Fruit fly (Drosophila melanogaster) whole organism, embryonic: Measurements from ENCODE around the gene 5-HT7.
A peak's percentile ranks its signal among the peaks of the same experiment; 100 is the strongest.

ENCODE experiments used
- B-H1 ChIP-seq: fragments of 200-800 bp; sonication (Bioruptor generic); IDR thresholded peaks from 3 replicates; pipeline ENCODE4 v1.3.6; 2022; ENCODE audit warnings: missing biosample characterization, missing genetic modification characterization
- C15 ChIP-seq: fragments of 200-800 bp; sonication (Bioruptor generic); IDR thresholded peaks from 3 replicates; pipeline ENCODE4 v1.3.6; 2022; ENCODE audit warnings: missing biosample characterization, missing genetic modification characterization
- CG11398 ChIP-seq: fragments of 200-800 bp; sonication (Bioruptor generic); optimal IDR thresholded peaks from 2 replicates; lab custom pipeline; 2016; ENCODE audit warnings: missing biosample characterization, missing genetic modification characterization
- CG11723 ChIP-seq: fragments of 200-800 bp; sonication (Bioruptor generic); optimal IDR thresholded peaks from 2 replicates; lab custom pipeline; 2017; ENCODE audit warnings: missing biosample characterization, mild to moderate bottlenecking, missing genetic modification characterization
- CG15269 ChIP-seq: fragments of 200-800 bp; sonication (Bioruptor generic); optimal IDR thresholded peaks from 2 replicates; lab custom pipeline; 2018; ENCODE audit warnings: missing biosample characterization, mild to moderate bottlenecking, missing genetic modification characterization, moderate library complexity
- CG16815 ChIP-seq: fragments of 200-800 bp; sonication (Bioruptor generic); optimal IDR thresholded peaks from 3 replicates; lab custom pipeline; 2017; ENCODE audit warnings: missing biosample characterization, mild to moderate bottlenecking, missing genetic modification characterization
- CG17328 ChIP-seq: fragments of 200-800 bp; sonication (Bioruptor generic); IDR thresholded peaks from 2 replicates; pipeline ENCODE4 v1.3.6; 2022; ENCODE audit warnings: missing biosample characterization, missing genetic modification characterization
- CG18476 ChIP-seq: fragments of 200-800 bp; sonication (Bioruptor generic); optimal IDR thresholded peaks from 2 replicates; lab custom pipeline; 2016; ENCODE audit warnings: missing biosample characterization, mild to moderate bottlenecking, missing genetic modification characterization
- CG30403 ChIP-seq: fragments of 200-800 bp; sonication (Bioruptor generic); optimal IDR thresholded peaks from 3 replicates; lab custom pipeline; 2016; ENCODE audit warnings: missing biosample characterization, missing genetic modification characterization
- CG30431 ChIP-seq: fragments of 200-800 bp; sonication (Bioruptor generic); optimal IDR thresholded peaks from 2 replicates; lab custom pipeline; 2017; ENCODE audit warnings: missing biosample characterization, missing genetic modification characterization
- CG3163 ChIP-seq: fragments of 200-800 bp; sonication (Bioruptor generic); optimal IDR thresholded peaks from 3 replicates; lab custom pipeline; 2016; ENCODE audit warnings: missing biosample characterization, missing genetic modification characterization
- CG33213 ChIP-seq: fragments of 200-800 bp; sonication (Bioruptor generic); optimal IDR thresholded peaks from 3 replicates; lab custom pipeline; 2016; ENCODE audit warnings: missing biosample characterization, missing genetic modification characterization
- CG3726 ChIP-seq: fragments of 200-800 bp; sonication (Bioruptor generic); IDR thresholded peaks from 3 replicates; pipeline ENCODE4, ENCODE4 v1.3.6; 2022; ENCODE audit warnings: missing biosample characterization, missing genetic modification characterization
- CG4360 ChIP-seq: fragments of 200-800 bp; sonication (Bioruptor generic); IDR thresholded peaks from 2 replicates; pipeline ENCODE4 v1.3.6; 2022; ENCODE audit warnings: missing biosample characterization, missing genetic modification characterization
- CG8281 ChIP-seq: fragments of 200-800 bp; sonication (Bioruptor generic); optimal IDR thresholded peaks from 2 replicates; lab custom pipeline; 2018; ENCODE audit warnings: missing biosample characterization, mild to moderate bottlenecking, missing genetic modification characterization, moderate library complexity
- CG9215 ChIP-seq: fragments of 200-800 bp; sonication (Bioruptor generic); IDR thresholded peaks from 2 replicates; pipeline ENCODE4 v1.3.6; 2022; ENCODE audit warnings: missing biosample characterization, missing genetic modification characterization
- CG9797 ChIP-seq: fragments of 200-800 bp; sonication (Bioruptor generic); optimal IDR thresholded peaks from 3 replicates; lab custom pipeline; 2018; ENCODE audit warnings: missing biosample characterization, mild to moderate bottlenecking, missing genetic modification characterization
- CG9817 ChIP-seq: fragments of 200-800 bp; sonication (Bioruptor generic); optimal IDR thresholded peaks from 2 replicates; lab custom pipeline; 2018; ENCODE audit warnings: missing biosample characterization, mild to moderate bottlenecking, missing genetic modification characterization, moderate library complexity
- HLH54F ChIP-seq: fragments of 200-800 bp; sonication (Bioruptor generic); optimal IDR thresholded peaks from 3 replicates; lab custom pipeline; 2016; ENCODE audit warnings: missing biosample characterization, missing genetic modification characterization
- MTF-1 ChIP-seq: fragments of 200-800 bp; sonication (Bioruptor generic); optimal IDR thresholded peaks from 2 replicates; lab custom pipeline; 2018; ENCODE audit warnings: missing biosample characterization, mild to moderate bottlenecking, missing genetic modification characterization, borderline replicate concordance
- Opbp ChIP-seq: fragments of 200-800 bp; sonication (Bioruptor generic); IDR thresholded peaks from 3 replicates; pipeline ENCODE4 v1.3.6; 2022; ENCODE audit warnings: missing biosample characterization, missing genetic modification characterization; ENCODE audit not compliant: partially characterized antibody
- Pdp1 ChIP-seq, 2 experiments: fragments of 200-800 bp; sonication (Bioruptor generic); optimal IDR thresholded peaks; 3 replicates each; lab custom pipeline; 2016; ENCODE audit warnings: missing biosample characterization in 2 of 2, missing genetic modification characterization in 2 of 2, mild to moderate bottlenecking in 1 of 2, moderate library complexity in 1 of 2
- Six4 ChIP-seq: fragments of 200-800 bp; sonication (Bioruptor generic); optimal IDR thresholded peaks from 2 replicates; lab custom pipeline; 2016; ENCODE audit warnings: missing biosample characterization, missing genetic modification characterization
- Taf1 ChIP-seq: fragments of 200-800 bp; sonication (Bioruptor generic); IDR thresholded peaks from 2 replicates; pipeline ENCODE4 v1.3.6; 2022; ENCODE audit warnings: missing biosample characterization, missing genetic modification characterization
- Trl ChIP-seq, 3 experiments: fragments of >200 bp in 2 of 3; fragments of 200-800 bp in 1 of 3; sonication (Bioruptor generic) in 1 of 3; optimal IDR thresholded peaks; 2 replicates in 1 of 3; 3 replicates in 2 of 3; lab custom pipeline; 2016 to 2017; ENCODE audit warnings: missing biosample characterization in 1 of 3, missing genetic modification characterization in 1 of 3
- Vsx1 ChIP-seq: fragments of 200-800 bp; sonication (Bioruptor generic); optimal IDR thresholded peaks from 2 replicates; lab custom pipeline; 2017; ENCODE audit warnings: missing biosample characterization, mild to moderate bottlenecking, missing genetic modification characterization, missing genetic modification reagents
- Xbp1 ChIP-seq: fragments of 200-800 bp; sonication (Bioruptor generic); optimal IDR thresholded peaks from 3 replicates; lab custom pipeline; 2016; ENCODE audit warnings: missing biosample characterization, mild to moderate bottlenecking, missing genetic modification characterization
- bab2 ChIP-seq: fragments of 200-800 bp; sonication (Bioruptor generic); optimal IDR thresholded peaks from 2 replicates; lab custom pipeline; 2016; ENCODE audit warnings: missing biosample characterization, missing genetic modification characterization
- bowl ChIP-seq: fragments of 200-800 bp; sonication (Bioruptor generic); IDR thresholded peaks from 2 replicates; pipeline ENCODE4 v1.3.6; 2022; ENCODE audit warnings: missing biosample characterization, missing genetic modification characterization
- chn ChIP-seq: fragments of 200-800 bp; sonication (Bioruptor generic); optimal IDR thresholded peaks from 2 replicates; lab custom pipeline; 2016; ENCODE audit warnings: missing biosample characterization, missing genetic modification characterization
- crc ChIP-seq: fragments of 200-800 bp; sonication (Bioruptor generic); optimal IDR thresholded peaks from 2 replicates; lab custom pipeline; 2016; ENCODE audit warnings: missing biosample characterization, missing genetic modification characterization
- dimm ChIP-seq: fragments of 200-800 bp; sonication (Bioruptor generic); IDR thresholded peaks from 2 replicates; pipeline ENCODE4 v1.3.6; 2022; ENCODE audit warnings: missing biosample characterization, missing genetic modification characterization
- eve ChIP-seq, 2 experiments: fragments of >200 bp; optimal IDR thresholded peaks; 2 replicates each; lab custom pipeline; 2017; ENCODE audit warnings: missing biosample characterization in 2 of 2, missing genetic modification characterization in 2 of 2
- grn ChIP-seq: fragments of 200-800 bp; sonication (Bioruptor generic); optimal IDR thresholded peaks from 3 replicates; lab custom pipeline; 2017; ENCODE audit warnings: missing biosample characterization, missing genetic modification characterization
- gro ChIP-seq: fragments of 200-800 bp; sonication (Bioruptor generic); optimal IDR thresholded peaks from 2 replicates; lab custom pipeline; 2016; ENCODE audit warnings: missing biosample characterization, missing genetic modification characterization
- gsb ChIP-seq: fragments of 200-800 bp; sonication (Bioruptor generic); IDR thresholded peaks from 2 replicates; pipeline ENCODE4 v1.3.6; 2022; ENCODE audit warnings: missing biosample characterization, missing genetic modification characterization
- kah ChIP-seq: fragments of 200-800 bp; sonication (Bioruptor generic); optimal IDR thresholded peaks from 2 replicates; lab custom pipeline; 2018; ENCODE audit warnings: missing biosample characterization, mild to moderate bottlenecking, missing genetic modification characterization
- lab ChIP-seq: fragments of 200-800 bp; sonication (Bioruptor generic); optimal IDR thresholded peaks from 3 replicates; lab custom pipeline; 2017; ENCODE audit warnings: missing biosample characterization, missing genetic modification characterization, mild to moderate bottlenecking, moderate library complexity, missing genetic modification reagents
- luna ChIP-seq: fragments of 200-800 bp; sonication (Bioruptor generic); optimal IDR thresholded peaks from 2 replicates; lab custom pipeline; 2016; ENCODE audit warnings: missing biosample characterization, missing genetic modification characterization
- pita ChIP-seq: fragments of 200-800 bp; sonication (Bioruptor generic); optimal IDR thresholded peaks from 2 replicates; lab custom pipeline; 2017; ENCODE audit warnings: missing biosample characterization, mild to moderate bottlenecking, missing genetic modification characterization
- slbo ChIP-seq: fragments of 200-800 bp; sonication (Bioruptor generic); IDR thresholded peaks from 2 replicates; pipeline ENCODE4 v1.3.6; 2022; ENCODE audit warnings: missing biosample characterization, missing genetic modification characterization
- stc ChIP-seq: fragments of 200-800 bp; sonication (Bioruptor generic); IDR thresholded peaks from 2 replicates; pipeline ENCODE4 v1.3.6; 2022; ENCODE audit warnings: missing biosample characterization, missing genetic modification characterization
- tap ChIP-seq: fragments of 200-800 bp; optimal IDR thresholded peaks from 3 replicates; lab custom pipeline; 2019; ENCODE audit warnings: missing biosample characterization, mild to moderate bottlenecking, missing genetic modification characterization, moderate library complexity
- trh ChIP-seq: fragments of 200-800 bp; sonication (Bioruptor generic); optimal IDR thresholded peaks from 2 replicates; lab custom pipeline; 2016; ENCODE audit warnings: missing biosample characterization, missing genetic modification characterization
- tup ChIP-seq: fragments of 200-800 bp; sonication (Bioruptor generic); optimal IDR thresholded peaks from 2 replicates; lab custom pipeline; 2016; ENCODE audit warnings: missing biosample characterization, mild to moderate bottlenecking, missing genetic modification characterization, moderate library complexity
- unpg ChIP-seq: fragments of 200-800 bp; sonication (Bioruptor generic); optimal IDR thresholded peaks from 3 replicates; lab custom pipeline; 2018; ENCODE audit warnings: missing biosample characterization, mild to moderate bottlenecking, missing genetic modification characterization, moderate library complexity
- vvl ChIP-seq: fragments of 200-800 bp; sonication (Bioruptor generic); IDR thresholded peaks from 2 replicates; pipeline ENCODE4 v1.3.6; 2022; ENCODE audit warnings: missing biosample characterization, missing genetic modification characterization
- yki ChIP-seq: fragments of >200 bp; optimal IDR thresholded peaks from 3 replicates; lab custom pipeline; 2018
- z ChIP-seq: fragments of 200-800 bp; sonication (Bioruptor generic); IDR thresholded peaks from 3 replicates; pipeline ENCODE4 v1.3.6; 2022; ENCODE audit warnings: missing biosample characterization, missing genetic modification characterization

Gene 5-HT7

DNA sequence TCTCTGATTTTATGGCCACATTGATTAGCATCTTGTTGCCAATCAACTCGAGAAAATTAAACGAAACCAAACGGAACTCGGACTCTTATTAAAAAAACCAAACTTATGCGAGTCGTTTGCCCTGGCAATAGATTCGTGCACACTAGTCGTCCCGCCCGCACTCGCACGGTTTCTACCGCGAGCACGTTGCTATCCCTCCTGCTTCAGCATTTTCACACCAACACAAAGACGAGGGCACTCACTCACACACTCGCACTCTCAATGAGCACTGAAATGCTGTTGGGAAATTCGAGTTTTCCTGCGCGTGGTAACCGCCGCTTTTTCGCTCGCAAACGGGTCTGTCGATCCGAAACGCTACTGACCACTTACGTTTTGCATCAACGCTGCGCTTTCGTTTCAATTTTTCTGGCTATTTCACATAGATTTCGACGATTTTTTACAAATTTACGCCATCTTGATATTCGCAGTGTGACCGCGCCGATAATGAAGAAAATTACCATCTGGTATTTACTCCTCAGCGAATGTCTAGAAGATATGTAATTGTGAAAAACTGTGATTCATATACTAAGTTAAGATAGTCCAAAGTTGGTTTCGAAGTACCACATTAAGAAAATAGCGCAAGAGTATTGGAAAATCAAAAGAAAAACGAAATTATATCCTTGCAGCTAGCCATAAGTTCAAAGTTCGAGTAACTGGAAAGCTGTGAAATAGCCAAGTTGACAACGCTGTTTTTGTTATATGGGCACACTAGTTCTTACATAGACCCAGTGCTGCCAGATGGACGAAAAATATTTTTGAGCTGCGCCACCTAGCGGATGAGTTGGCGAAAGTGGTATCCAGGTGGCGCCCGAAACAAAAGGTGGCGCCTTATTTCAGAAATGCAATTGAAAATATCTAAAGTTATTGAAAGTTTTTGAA lies 44.3 kb upstream of the 5-HT7 start, which contains the start of gene dco (continued):
- TF ChIP-seq Vsx1 (GFP tag; lab: Kevin White, UChicago), result peak; percentile 18
- peak; percentile 90 for TF ChIP-seq vvl
- peak; percentile 26 for TF ChIP-seq luna (GFP tag; lab: Kevin White, UChicago)
- peak; percentile 74 for TF ChIP-seq CG9817 (tag; lab: Kevin White, UChicago)
- TF ChIP-seq gsb, result peak; percentile 56; the same call in 1 of the 2 replicates
- TF ChIP-seq CG9215 (GFP tag; lab: Robert Waterston, UW), result peak; percentile 77
- TF ChIP-seq CG30431, result peak; percentile 69
- no peak for TF ChIP-seq kah (GFP tag; lab: Kevin White, UChicago)
- peak; percentile 63 for TF ChIP-seq gro (GFP tag; lab: Kevin White, UChicago)
- TF ChIP-seq CG11723, result peak; percentile 4
- TF ChIP-seq Trl (optimal IDR thresholded peaks at IDR 0.05; lab: Kevin White, UChicago), result peak in 1 of 2 experiments; percentile 19
- peak; percentile 61 for TF ChIP-seq Trl (GFP tag; optimal IDR thresholded peaks at IDR 0.05; lab: Kevin White, UChicago)
- TF ChIP-seq CG15269 (tag; lab: Kevin White, UChicago), result peak; percentile 35
- TF ChIP-seq B-H1 (GFP tag; lab: Robert Waterston, UW), result peak; percentile 61
- TF ChIP-seq lab (GFP tag; lab: Kevin White, UChicago), result peak; percentile 67
- TF ChIP-seq Xbp1 (GFP tag; lab: Kevin White, UChicago), result peak; percentile 91
- peak; percentile 61 for TF ChIP-seq chn
- TF ChIP-seq unpg, result peak; percentile 46
- TF ChIP-seq CG11398, result peak; percentile 49
- TF ChIP-seq CG3726 (GFP tag; lab: Robert Waterston, UW), result peak; percentile 85; the same call in 2 of the 3 replicates
- peak; percentile 59; the same call in 1 of the 3 replicates for TF ChIP-seq z
- peak; percentile 34; the same call in 1 of the 2 replicates for TF ChIP-seq bowl (GFP tag; lab: Robert Waterston, UW)
- no peak for TF ChIP-seq CG8281 (tag; lab: Kevin White, UChicago)
- peak; percentile 92 for TF ChIP-seq bab2 (GFP tag; lab: Kevin White, UChicago)
- no peak for TF ChIP-seq tup (GFP tag; lab: Kevin White, UChicago)
- peak; percentile 9 for TF ChIP-seq CG18476
- TF ChIP-seq MTF-1 (GFP tag; lab: Kevin White, UChicago), result peak; percentile 80
- TF ChIP-seq yki, result peak; percentile 13
- no peak for TF ChIP-seq grn (GFP tag; lab: Kevin White, UChicago)
- TF ChIP-seq CG9797, result peak; percentile 95
- TF ChIP-seq trh (GFP tag; lab: Kevin White, UChicago), result peak; percentile 24
- TF ChIP-seq HLH54F (GFP tag; lab: Kevin White, UChicago), result peak; percentile 80
- TF ChIP-seq tap (tag; lab: Kevin White, UChicago), result no peak
- TF ChIP-seq dimm (GFP tag; lab: Robert Waterston, UW), result no peak
- peak; percentile 4 for TF ChIP-seq CG3163
- peak; percentile 28; the same call in 1 of the 2 replicates for TF ChIP-seq stc (GFP tag; lab: Robert Waterston, UW)
- peak; percentile 83 for TF ChIP-seq CG30403
- TF ChIP-seq crc (GFP tag; lab: Kevin White, UChicago), result no peak
- peak; percentile 69 for TF ChIP-seq CG17328 (GFP tag; lab: Robert Waterston, UW)
- peak; percentile 81 to 87 for TF ChIP-seq Pdp1 (GFP tag; optimal IDR thresholded peaks at IDR 0.05; lab: Kevin White, UChicago)
- no peak for TF ChIP-seq C15 (GFP tag; lab: Robert Waterston, UW)
- TF ChIP-seq Six4 (GFP tag; lab: Kevin White, UChicago), result peak; percentile 71
- peak; percentile 49; the same call in 1 of the 3 replicates for TF ChIP-seq Opbp (GFP tag; lab: Robert Waterston, UW)
- TF ChIP-seq slbo (GFP tag; lab: Robert Waterston, UW), result peak; percentile 95
- TF ChIP-seq Taf1, result peak; percentile 63
- TF ChIP-seq CG33213 (GFP tag; lab: Kevin White, UChicago), result peak; percentile 96
- peak; percentile 22 for TF ChIP-seq pita (GFP tag; lab: Kevin White, UChicago)
- TF ChIP-seq CG4360 (GFP tag; lab: Robert Waterston, UW), result no peak; the same call in 1 of the 2 replicates
- peak; percentile 74 for TF ChIP-seq CG16815
- TF ChIP-seq eve (GFP tag; optimal IDR thresholded peaks at IDR 0.05; lab: Kevin White, UChicago), result no peak
